Worm (Caenorhabditis elegans) whole organism, late embryonic: ENCODE data around the gene lgc-31.

Experiments
- C08G9.2 ChIP-seq: sonication (generic microtip); optimal IDR thresholded peaks from 2 replicates; lab custom pipeline; 2016; ENCODE audit warnings: mild to moderate bottlenecking, missing genetic modification characterization, moderate library complexity, missing compliant biosample characterization
- C38D4.7 ChIP-seq: fragments of 200-800 bp; sonication (Bioruptor generic); optimal IDR thresholded peaks from 2 replicates; lab custom pipeline; 2018; ENCODE audit warnings: mild to moderate bottlenecking, missing genetic modification characterization, moderate library complexity, missing compliant biosample characterization
- T23F11.4 ChIP-seq: fragments of 200-800 bp; sonication (Bioruptor generic); optimal IDR thresholded peaks from 2 replicates; lab custom pipeline; 2018; ENCODE audit warnings: mild to moderate bottlenecking, missing genetic modification characterization, missing compliant biosample characterization
- Y22D7AL.16 ChIP-seq: sonication (generic microtip); optimal IDR thresholded peaks from 2 replicates; lab custom pipeline; 2016; ENCODE audit warnings: missing genetic modification characterization, missing compliant biosample characterization
- ahr-1 ChIP-seq: sonication (generic microtip); optimal IDR thresholded peaks from 2 replicates; lab custom pipeline; 2016; ENCODE audit warnings: missing genetic modification characterization, missing compliant biosample characterization
- ama-1 ChIP-seq: fragments of 150-350 bp; optimal IDR thresholded peaks from 2 replicates; lab custom pipeline; 2014
- ceh-14 ChIP-seq: sonication (generic microtip); optimal IDR thresholded peaks from 2 replicates; lab custom pipeline; 2016; ENCODE audit warnings: missing genotype, missing genetic modification characterization, missing compliant biosample characterization
- ceh-18 ChIP-seq: sonication (generic microtip); optimal IDR thresholded peaks from 2 replicates; lab custom pipeline; 2016; ENCODE audit warnings: missing genetic modification characterization, missing compliant biosample characterization
- ceh-2 ChIP-seq: sonication (generic microtip); optimal IDR thresholded peaks from 2 replicates; lab custom pipeline; 2016; ENCODE audit warnings: missing genotype, missing genetic modification characterization, missing compliant biosample characterization
- ceh-24 ChIP-seq: sonication (generic microtip); optimal IDR thresholded peaks from 2 replicates; lab custom pipeline; 2016; ENCODE audit warnings: mild to moderate bottlenecking, missing genetic modification characterization, missing compliant biosample characterization
- ceh-31 ChIP-seq: sonication (generic microtip); optimal IDR thresholded peaks from 2 replicates; lab custom pipeline; 2016; ENCODE audit warnings: missing genetic modification characterization, missing compliant biosample characterization
- ceh-34 ChIP-seq: sonication (generic microtip); optimal IDR thresholded peaks from 2 replicates; lab custom pipeline; 2016; ENCODE audit warnings: mild to moderate bottlenecking, missing genetic modification characterization, missing compliant biosample characterization
- ceh-45 ChIP-seq: fragments of 200-800 bp; sonication (Bioruptor generic); IDR thresholded peaks from 2 replicates; pipeline ENCODE4 v1.3.6; 2022; ENCODE audit warnings: missing genetic modification reagents, missing genetic modification characterization, missing compliant biosample characterization
- ceh-48 ChIP-seq: sonication (generic microtip); optimal IDR thresholded peaks from 2 replicates; lab custom pipeline; 2016; ENCODE audit warnings: missing genetic modification characterization, inconsistent platforms, missing compliant biosample characterization
- ceh-6 ChIP-seq: fragments of 200-800 bp; sonication (Bioruptor generic); optimal IDR thresholded peaks from 2 replicates; lab custom pipeline; 2018; ENCODE audit warnings: mild to moderate bottlenecking, missing genetic modification characterization, missing compliant biosample characterization
- ceh-9 ChIP-seq: sonication (generic microtip); optimal IDR thresholded peaks from 2 replicates; lab custom pipeline; 2016; ENCODE audit warnings: mild to moderate bottlenecking, missing genetic modification characterization, inconsistent platforms, missing compliant biosample characterization
- che-1 ChIP-seq: sonication (generic microtip); optimal IDR thresholded peaks from 2 replicates; lab custom pipeline; 2016; ENCODE audit warnings: mild to moderate bottlenecking, missing genetic modification characterization, missing compliant biosample characterization
- dmd-4 ChIP-seq: sonication (generic microtip); optimal IDR thresholded peaks from 2 replicates; lab custom pipeline; 2016; ENCODE audit warnings: borderline replicate concordance, missing genetic modification characterization, missing compliant biosample characterization
- dve-1 ChIP-seq: sonication (generic microtip); optimal IDR thresholded peaks from 2 replicates; lab custom pipeline; 2017; ENCODE audit warnings: antibody characterized with exemption, mild to moderate bottlenecking, missing genetic modification characterization, missing compliant biosample characterization
- elt-4 ChIP-seq: sonication (generic microtip); optimal IDR thresholded peaks from 2 replicates; lab custom pipeline; 2016; ENCODE audit warnings: missing genetic modification characterization, missing compliant biosample characterization
- ets-4 ChIP-seq: sonication (generic microtip); optimal IDR thresholded peaks from 2 replicates; lab custom pipeline; 2016; ENCODE audit warnings: missing genetic modification characterization, missing compliant biosample characterization
- eyg-1 ChIP-seq: sonication (generic microtip); optimal IDR thresholded peaks from 2 replicates; lab custom pipeline; 2016; ENCODE audit warnings: missing genotype, missing genetic modification characterization, missing compliant biosample characterization
- fax-1 ChIP-seq: sonication (generic microtip); optimal IDR thresholded peaks from 2 replicates; lab custom pipeline; 2016; ENCODE audit warnings: missing genotype, missing genetic modification characterization, missing compliant biosample characterization
- fkh-10 ChIP-seq: fragments of 150-350 bp; optimal IDR thresholded peaks from 2 replicates; lab custom pipeline; 2014; ENCODE audit warnings: missing biosample characterization, missing genetic modification reagents, missing genetic modification characterization
- fkh-6 ChIP-seq: sonication (generic microtip); optimal IDR thresholded peaks from 2 replicates; lab custom pipeline; 2016; ENCODE audit warnings: missing genetic modification characterization, missing compliant biosample characterization
- hlh-13 ChIP-seq: fragments of 200-800 bp; sonication (Bioruptor generic); optimal IDR thresholded peaks from 2 replicates; lab custom pipeline; 2018; ENCODE audit warnings: mild to moderate bottlenecking, missing genetic modification characterization, missing compliant biosample characterization
- hlh-15 ChIP-seq: sonication (generic microtip); optimal IDR thresholded peaks from 2 replicates; lab custom pipeline; 2016; ENCODE audit warnings: missing genetic modification characterization, missing compliant biosample characterization
- hlh-6 ChIP-seq: sonication (generic microtip); optimal IDR thresholded peaks from 2 replicates; lab custom pipeline; 2016; ENCODE audit warnings: missing genotype, missing genetic modification characterization, missing compliant biosample characterization
- hlh-8 ChIP-seq: sonication (generic microtip); optimal IDR thresholded peaks from 2 replicates; lab custom pipeline; 2016; ENCODE audit warnings: missing genotype, missing genetic modification characterization, missing compliant biosample characterization
- lim-6 ChIP-seq: sonication (generic microtip); optimal IDR thresholded peaks from 2 replicates; lab custom pipeline; 2016; ENCODE audit warnings: missing genetic modification characterization, missing compliant biosample characterization
- lin-11 ChIP-seq: fragments of 200-800 bp; sonication (Bioruptor generic); optimal IDR thresholded peaks from 2 replicates; lab custom pipeline; 2018; ENCODE audit warnings: mild to moderate bottlenecking, missing genetic modification characterization, missing compliant biosample characterization
- madf-2 ChIP-seq: sonication (generic microtip); optimal IDR thresholded peaks from 2 replicates; lab custom pipeline; 2017; ENCODE audit warnings: missing genetic modification characterization, missing compliant biosample characterization
- mec-3 ChIP-seq: sonication (generic microtip); optimal IDR thresholded peaks from 2 replicates; lab custom pipeline; 2016; ENCODE audit warnings: borderline replicate concordance, missing genetic modification characterization, missing compliant biosample characterization
- nhr-11 ChIP-seq: fragments of 150-350 bp; optimal IDR thresholded peaks from 2 replicates; lab custom pipeline; 2014; ENCODE audit warnings: missing biosample characterization, missing genetic modification characterization
- npax-4 ChIP-seq: sonication (generic microtip); optimal IDR thresholded peaks from 2 replicates; lab custom pipeline; 2016; ENCODE audit warnings: missing genetic modification characterization, missing compliant biosample characterization
- odd-2 ChIP-seq: sonication (generic microtip); optimal IDR thresholded peaks from 2 replicates; lab custom pipeline; 2017; ENCODE audit warnings: antibody characterized with exemption, mild to moderate bottlenecking, missing genetic modification characterization, missing compliant biosample characterization
- pag-3 ChIP-seq: sonication (generic microtip); optimal IDR thresholded peaks from 2 replicates; lab custom pipeline; 2016; ENCODE audit warnings: missing compliant biosample characterization, missing genetic modification characterization, borderline replicate concordance
- pat-9 ChIP-seq: fragments of 200-800 bp; sonication (Bioruptor generic); optimal IDR thresholded peaks from 2 replicates; lab custom pipeline; 2018; ENCODE audit warnings: mild to moderate bottlenecking, missing genetic modification characterization, moderate library complexity, missing compliant biosample characterization
- pax-1 ChIP-seq: fragments of 150-350 bp; optimal IDR thresholded peaks from 2 replicates; lab custom pipeline; 2014; ENCODE audit warnings: missing biosample characterization, missing genetic modification characterization
- pha-2 ChIP-seq: sonication (generic microtip); optimal IDR thresholded peaks from 2 replicates; lab custom pipeline; 2017; ENCODE audit warnings: mild to moderate bottlenecking, missing genetic modification characterization, missing compliant biosample characterization
- pha-4 ChIP-seq: fragments of 150-350 bp; optimal IDR thresholded peaks from 2 replicates; lab custom pipeline; 2018; ENCODE audit warnings: missing biosample characterization, missing genetic modification reagents, missing genetic modification characterization
- pqm-1 ChIP-seq: sonication (generic microtip); optimal IDR thresholded peaks from 2 replicates; lab custom pipeline; 2016; ENCODE audit warnings: missing genetic modification characterization, missing compliant biosample characterization
- pros-1 ChIP-seq: fragments of 150-350 bp; optimal IDR thresholded peaks from 2 replicates; lab custom pipeline; 2014; ENCODE audit warnings: missing biosample characterization, missing genetic modification reagents, missing genetic modification characterization
- ref-2 ChIP-seq: sonication (generic microtip); optimal IDR thresholded peaks from 2 replicates; lab custom pipeline; 2016; ENCODE audit warnings: missing genetic modification characterization, missing compliant biosample characterization
- sdc-2 ChIP-seq: sonication (generic microtip); optimal IDR thresholded peaks from 2 replicates; lab custom pipeline; 2016; ENCODE audit warnings: missing genotype, missing genetic modification characterization, missing compliant biosample characterization
- sox-2 ChIP-seq: fragments of 200-800 bp; sonication (Bioruptor generic); IDR thresholded peaks from 2 replicates; pipeline ENCODE4 v1.3.6; 2022; ENCODE audit warnings: missing genetic modification reagents, missing genetic modification characterization, missing compliant biosample characterization
- syd-9 ChIP-seq: sonication (generic microtip); optimal IDR thresholded peaks from 2 replicates; lab custom pipeline; 2016; ENCODE audit warnings: mild to moderate bottlenecking, missing genetic modification characterization, moderate library complexity, missing compliant biosample characterization
- tbx-7 ChIP-seq: sonication (generic microtip); optimal IDR thresholded peaks from 2 replicates; lab custom pipeline; 2016; ENCODE audit warnings: missing genotype, missing genetic modification characterization, missing compliant biosample characterization
- ttx-3 ChIP-seq: sonication (generic microtip); optimal IDR thresholded peaks from 2 replicates; lab custom pipeline; 2016; ENCODE audit warnings: missing genetic modification reagents, missing genetic modification characterization, missing compliant biosample characterization
- unc-42 ChIP-seq: sonication (generic microtip); optimal IDR thresholded peaks from 2 replicates; lab custom pipeline; 2016; ENCODE audit warnings: missing genotype, missing genetic modification characterization, missing compliant biosample characterization
- unc-55 ChIP-seq: sonication (generic microtip); optimal IDR thresholded peaks from 2 replicates; lab custom pipeline; 2017; ENCODE audit warnings: missing biosample characterization, missing genetic modification reagents, missing genetic modification characterization
- ztf-16 ChIP-seq: sonication (generic microtip); optimal IDR thresholded peaks from 2 replicates; lab custom pipeline; 2017; ENCODE audit warnings: missing genetic modification characterization, missing compliant biosample characterization

The lgc-31 gene

ce11 chrV:15465032-15465727 is 56.6 kb downstream of the lgc-31 start, which contains the start of gene pqn-71:
Gene pqn-71 (plus strand): TSS chrV:15465677.
- TF ChIP-seq che-1 (tag; lab: Kevin White, UChicago) (peak; percentile 80), T23F11.4 (GFP tag; lab: Kevin White, UChicago) (peak; percentile 79), ceh-9 (peak; percentile 18), tbx-7 (tag; lab: Kevin White, UChicago) (peak; percentile 61), C08G9.2 (tag; lab: Kevin White, UChicago) (peak; percentile 79), unc-55 (GFP tag; lab: Kevin White, UChicago) (no peak), ceh-6 (peak; percentile 79), fkh-10 (GFP tag; lab: Kevin White, UChicago) (no peak), lim-6 (peak; percentile 72), pha-4 (tag; lab: Kevin White, UChicago) (no peak), pqm-1 (tag; lab: Kevin White, UChicago) (peak; percentile 87), ref-2 (tag; lab: Kevin White, UChicago) (peak; percentile 79), npax-4 (tag; lab: Kevin White, UChicago) (peak; percentile 71), ets-4 (peak; percentile 34), ceh-24 (peak; percentile 66), ahr-1 (tag; lab: Kevin White, UChicago) (peak; percentile 40), ceh-14 (tag; lab: Kevin White, UChicago) (peak; percentile 89), pax-1 (tag; lab: Kevin White, UChicago) (no peak), nhr-11 (tag; lab: Kevin White, UChicago) (no peak), ceh-48 (tag; lab: Kevin White, UChicago) (peak; percentile 53), ttx-3 (tag; lab: Kevin White, UChicago) (peak; percentile 84), mec-3 (tag; lab: Kevin White, UChicago) (no peak), pag-3 (peak; percentile 30), ztf-16 (tag; lab: Kevin White, UChicago) (peak; percentile 71), ceh-31 (peak; percentile 61), hlh-15 (peak; percentile 69), odd-2 (tag; lab: Kevin White, UChicago) (no peak), pat-9 (peak; percentile 87), fkh-6 (peak; percentile 83), pha-2 (tag; lab: Kevin White, UChicago) (peak; percentile 80), sdc-2 (tag; lab: Kevin White, UChicago) (peak; percentile 80), fax-1 (tag; lab: Kevin White, UChicago) (peak; percentile 80), pros-1 (tag; lab: Kevin White, UChicago) (peak; percentile 29), unc-42 (tag; lab: Kevin White, UChicago) (peak; percentile 2), syd-9 (tag; lab: Kevin White, UChicago) (peak; percentile 84), ceh-34 (tag; lab: Kevin White, UChicago) (peak; percentile 86), ama-1 (lab: Kevin White, UChicago) (no peak), ceh-45 (GFP tag; lab: Robert Waterston, UW) (peak; percentile 73), eyg-1 (tag; lab: Kevin White, UChicago) (peak; percentile 47), elt-4 (tag; lab: Kevin White, UChicago) (no peak), C38D4.7 (GFP tag; lab: Kevin White, UChicago) (peak; percentile 72), madf-2 (tag; lab: Kevin White, UChicago) (peak; percentile 90), hlh-13 (GFP tag; lab: Kevin White, UChicago) (peak; percentile 67), ceh-18 (tag; lab: Kevin White, UChicago) (peak; percentile 72), dve-1 (tag; lab: Kevin White, UChicago) (peak; percentile 83), hlh-8 (peak; percentile 39), ceh-2 (tag; lab: Kevin White, UChicago) (peak; percentile 64), hlh-6 (tag; lab: Kevin White, UChicago) (peak; percentile 86), lin-11 (tag; lab: Kevin White, UChicago) (peak; percentile 74), sox-2 (GFP tag; lab: Robert Waterston, UW) (peak; percentile 72), Y22D7AL.16 (tag; lab: Kevin White, UChicago) (peak; percentile 86), dmd-4 (peak; percentile 93)
